Fruit fly (Drosophila melanogaster) whole organism, embryonic: ENCODE data around the gene Wdr33.
A peak's percentile ranks its signal among the peaks of the same experiment; 100 is the strongest.

Source experiments
- Abd-B ChIP-seq: fragments of 200-800 bp; sonication (Bioruptor generic); optimal IDR thresholded peaks from 2 replicates; lab custom pipeline; 2018; ENCODE audit warnings: missing biosample characterization, mild to moderate bottlenecking, missing genetic modification characterization, moderate library complexity
- Adf1 ChIP-seq: fragments of 200-800 bp; sonication (Bioruptor generic); IDR thresholded peaks from 2 replicates; pipeline ENCODE4 v1.3.6; 2022; ENCODE audit warnings: missing biosample characterization, missing genetic modification characterization
- Asciz ChIP-seq: fragments of 200-800 bp; sonication (Bioruptor generic); optimal IDR thresholded peaks from 2 replicates; lab custom pipeline; 2017; ENCODE audit warnings: missing biosample characterization, mild to moderate bottlenecking, missing genetic modification characterization, missing genetic modification reagents
- CG10274 ChIP-seq: fragments of 200-800 bp; sonication (Bioruptor generic); optimal IDR thresholded peaks from 3 replicates; lab custom pipeline; 2017; ENCODE audit warnings: missing biosample characterization, mild to moderate bottlenecking, missing genetic modification characterization
- CG10431 ChIP-seq: fragments of 200-800 bp; sonication (Bioruptor generic); optimal IDR thresholded peaks from 3 replicates; lab custom pipeline; 2018; ENCODE audit warnings: missing biosample characterization, mild to moderate bottlenecking, missing genetic modification characterization
- CG10979 ChIP-seq: fragments of 200-800 bp; sonication (Bioruptor generic); optimal IDR thresholded peaks from 2 replicates; lab custom pipeline; 2018; ENCODE audit warnings: missing biosample characterization, mild to moderate bottlenecking, missing genetic modification characterization, moderate library complexity
- CG12219 ChIP-seq: fragments of 200-800 bp; sonication (Bioruptor generic); optimal IDR thresholded peaks from 3 replicates; lab custom pipeline; 2018; ENCODE audit warnings: missing biosample characterization, mild to moderate bottlenecking, missing genetic modification characterization
- CG12391 ChIP-seq: fragments of 200-800 bp; sonication (Bioruptor generic); optimal IDR thresholded peaks from 3 replicates; lab custom pipeline; 2018; ENCODE audit warnings: missing biosample characterization, mild to moderate bottlenecking, missing genetic modification characterization, moderate library complexity
- CG13775 ChIP-seq: fragments of 200-800 bp; sonication (Bioruptor generic); optimal IDR thresholded peaks from 3 replicates; lab custom pipeline; 2017; ENCODE audit warnings: missing biosample characterization, mild to moderate bottlenecking, missing genetic modification characterization
- CG14667 ChIP-seq: fragments of 200-800 bp; sonication (Bioruptor generic); IDR thresholded peaks from 2 replicates; pipeline ENCODE4 v1.3.6; 2022; ENCODE audit warnings: missing biosample characterization, missing genetic modification characterization
- CG1603 ChIP-seq: fragments of 200-800 bp; sonication (Bioruptor generic); optimal IDR thresholded peaks from 2 replicates; lab custom pipeline; 2019; ENCODE audit warnings: missing biosample characterization, mild to moderate bottlenecking, missing genetic modification characterization, moderate library complexity
- CG18262 ChIP-seq: fragments of 200-800 bp; optimal IDR thresholded peaks from 3 replicates; lab custom pipeline; 2019; ENCODE audit warnings: missing biosample characterization, mild to moderate bottlenecking, missing genetic modification characterization, moderate library complexity
- CG2712 ChIP-seq: fragments of 200-800 bp; optimal IDR thresholded peaks from 3 replicates; lab custom pipeline; 2019; ENCODE audit warnings: missing biosample characterization, mild to moderate bottlenecking, missing genetic modification characterization, moderate library complexity
- CG32532 ChIP-seq: fragments of 200-800 bp; sonication (Bioruptor generic); IDR thresholded peaks from 2 replicates; pipeline ENCODE4 v1.3.6; 2022; ENCODE audit warnings: missing biosample characterization, missing genetic modification characterization
- CG34224 ChIP-seq: fragments of 200-800 bp; sonication (Bioruptor generic); IDR thresholded peaks from 3 replicates; pipeline ENCODE4 v1.3.6; 2022; ENCODE audit warnings: missing biosample characterization, missing genetic modification characterization; ENCODE audit not compliant: partially characterized antibody
- CG5953 ChIP-seq: fragments of 200-800 bp; sonication (Bioruptor generic); IDR thresholded peaks from 2 replicates; pipeline ENCODE4 v1.3.6; 2022; ENCODE audit warnings: missing biosample characterization, missing genetic modification characterization
- CG7987 ChIP-seq: fragments of 200-800 bp; sonication (Bioruptor generic); optimal IDR thresholded peaks from 2 replicates; lab custom pipeline; 2018; ENCODE audit warnings: missing biosample characterization, mild to moderate bottlenecking, missing genetic modification characterization, moderate library complexity
- CG8388 ChIP-seq: fragments of 200-800 bp; sonication (Bioruptor generic); optimal IDR thresholded peaks from 2 replicates; lab custom pipeline; 2019; ENCODE audit warnings: missing biosample characterization, mild to moderate bottlenecking, missing genetic modification characterization, moderate library complexity
- CG9437 ChIP-seq: fragments of 200-800 bp; sonication (Bioruptor generic); optimal IDR thresholded peaks from 2 replicates; lab custom pipeline; 2018; ENCODE audit warnings: missing biosample characterization, mild to moderate bottlenecking, missing genetic modification characterization
- Doc3 ChIP-seq: fragments of 200-800 bp; sonication (Bioruptor generic); IDR thresholded peaks from 3 replicates; pipeline ENCODE4 v1.3.6; 2022; ENCODE audit warnings: missing biosample characterization, missing genetic modification characterization; ENCODE audit not compliant: partially characterized antibody
- GATAe ChIP-seq: fragments of 200-800 bp; sonication (Bioruptor generic); conservative IDR thresholded peaks from 2 replicates; pipeline ENCODE4 v1.3.6; 2022; ENCODE audit warnings: missing biosample characterization, missing genetic modification characterization
- Hey ChIP-seq: fragments of 200-800 bp; sonication (Bioruptor generic); optimal IDR thresholded peaks from 3 replicates; lab custom pipeline; 2018; ENCODE audit warnings: missing biosample characterization, mild to moderate bottlenecking, missing genetic modification characterization
- Max ChIP-seq: fragments of 200-800 bp; sonication (Bioruptor generic); optimal IDR thresholded peaks from 2 replicates; lab custom pipeline; 2016; ENCODE audit warnings: missing biosample characterization, mild to moderate bottlenecking, missing genetic modification characterization
- Mes4 ChIP-seq: fragments of 200-800 bp; sonication (Bioruptor generic); optimal IDR thresholded peaks from 2 replicates; lab custom pipeline; 2016; ENCODE audit warnings: missing biosample characterization, missing genetic modification characterization
- NfI ChIP-seq: fragments of 200-800 bp; sonication (Bioruptor generic); optimal IDR thresholded peaks from 3 replicates; lab custom pipeline; 2018; ENCODE audit warnings: missing biosample characterization, mild to moderate bottlenecking, missing genetic modification characterization, moderate library complexity
- Pdp1 ChIP-seq, 2 experiments: fragments of 200-800 bp; sonication (Bioruptor generic); optimal IDR thresholded peaks; 3 replicates each; lab custom pipeline; 2016; ENCODE audit warnings: missing biosample characterization in 2 of 2, missing genetic modification characterization in 2 of 2, mild to moderate bottlenecking in 1 of 2, moderate library complexity in 1 of 2
- Ptx1 ChIP-seq: fragments of 200-800 bp; sonication (Bioruptor generic); IDR thresholded peaks from 2 replicates; pipeline ENCODE4 v1.3.6; 2022; ENCODE audit warnings: missing biosample characterization, missing genetic modification characterization
- Side ChIP-seq: fragments of 200-800 bp; sonication (Bioruptor generic); optimal IDR thresholded peaks from 2 replicates; lab custom pipeline; 2016; ENCODE audit warnings: missing biosample characterization, missing genetic modification characterization
- Sox102F ChIP-seq: fragments of 200-800 bp; sonication (Bioruptor generic); optimal IDR thresholded peaks from 2 replicates; lab custom pipeline; 2018; ENCODE audit warnings: missing biosample characterization, mild to moderate bottlenecking, missing genetic modification characterization, moderate library complexity
- Xrp1 ChIP-seq: fragments of 200-800 bp; sonication (Bioruptor generic); IDR thresholded peaks from 2 replicates; pipeline ENCODE4 v1.3.6; 2022; ENCODE audit warnings: missing biosample characterization, missing genetic modification characterization
- abd-A ChIP-seq: fragments of 200-800 bp; sonication (Bioruptor generic); optimal IDR thresholded peaks from 3 replicates; lab custom pipeline; 2019; ENCODE audit warnings: missing biosample characterization, mild to moderate bottlenecking, missing genetic modification characterization, moderate library complexity
- bbx ChIP-seq: fragments of 200-800 bp; sonication (Bioruptor generic); IDR thresholded peaks from 2 replicates; pipeline ENCODE4 v1.3.6; 2022; ENCODE audit warnings: missing biosample characterization, missing genetic modification characterization; ENCODE audit not compliant: partially characterized antibody
- ci ChIP-seq: fragments of 200-800 bp; sonication (Bioruptor generic); IDR thresholded peaks from 3 replicates; pipeline ENCODE4 v1.3.6; 2022; ENCODE audit warnings: missing biosample characterization, missing genetic modification characterization
- dan ChIP-seq: fragments of 200-800 bp; sonication (Bioruptor generic); IDR thresholded peaks from 2 replicates; pipeline ENCODE4 v1.3.6; 2022; ENCODE audit warnings: missing biosample characterization, missing genetic modification characterization
- dimm ChIP-seq: fragments of 200-800 bp; sonication (Bioruptor generic); IDR thresholded peaks from 2 replicates; pipeline ENCODE4 v1.3.6; 2022; ENCODE audit warnings: missing biosample characterization, missing genetic modification characterization
- disco-r ChIP-seq: fragments of 200-800 bp; sonication (Bioruptor generic); optimal IDR thresholded peaks from 2 replicates; lab custom pipeline; 2016; ENCODE audit warnings: missing biosample characterization, missing genetic modification characterization
- gfzf ChIP-seq: fragments of 200-800 bp; sonication (Bioruptor generic); optimal IDR thresholded peaks from 2 replicates; lab custom pipeline; 2016; ENCODE audit warnings: missing biosample characterization, mild to moderate bottlenecking, missing genetic modification characterization, moderate library complexity
- gsb-n ChIP-seq: fragments of 200-800 bp; sonication (Bioruptor generic); optimal IDR thresholded peaks from 3 replicates; lab custom pipeline; 2018; ENCODE audit warnings: missing biosample characterization, mild to moderate bottlenecking, missing genetic modification characterization
- h ChIP-seq: fragments of >200 bp; optimal IDR thresholded peaks from 2 replicates; lab custom pipeline; 2017
- inv ChIP-seq: fragments of 200-800 bp; sonication (Bioruptor generic); IDR thresholded peaks from 2 replicates; pipeline ENCODE4 v1.3.6; 2022; ENCODE audit warnings: missing biosample characterization, missing genetic modification characterization; ENCODE audit not compliant: partially characterized antibody
- ken ChIP-seq: fragments of 200-800 bp; sonication (Bioruptor generic); IDR thresholded peaks from 3 replicates; pipeline ENCODE4 v1.3.6; 2022; ENCODE audit warnings: missing biosample characterization, missing genetic modification characterization
- knrl ChIP-seq: fragments of 200-800 bp; sonication (Bioruptor generic); IDR thresholded peaks from 3 replicates; pipeline ENCODE4 v1.3.6; 2022; ENCODE audit warnings: missing biosample characterization, missing genetic modification characterization; ENCODE audit not compliant: partially characterized antibody
- nerfin-2 ChIP-seq: fragments of 200-800 bp; sonication (Bioruptor generic); IDR thresholded peaks from 2 replicates; pipeline ENCODE4 v1.3.6; 2022; ENCODE audit warnings: missing biosample characterization, missing genetic modification characterization; ENCODE audit not compliant: partially characterized antibody
- phol ChIP-seq: fragments of 200-800 bp; sonication (Bioruptor generic); optimal IDR thresholded peaks from 3 replicates; lab custom pipeline; 2018; ENCODE audit warnings: missing biosample characterization, mild to moderate bottlenecking, missing genetic modification characterization, moderate library complexity
- sima ChIP-seq: fragments of 200-800 bp; sonication (Bioruptor generic); optimal IDR thresholded peaks from 2 replicates; lab custom pipeline; 2016; ENCODE audit warnings: missing biosample characterization, missing genetic modification characterization
- sisA ChIP-seq: fragments of 200-800 bp; sonication (Bioruptor generic); IDR thresholded peaks from 2 replicates; pipeline ENCODE4 v1.3.6; 2022; ENCODE audit warnings: missing biosample characterization, missing genetic modification characterization
- so ChIP-seq: fragments of 200-800 bp; sonication (Bioruptor generic); IDR thresholded peaks from 3 replicates; pipeline ENCODE4 v1.3.6; 2022; ENCODE audit warnings: missing biosample characterization, missing genetic modification characterization
- trh ChIP-seq: fragments of 200-800 bp; sonication (Bioruptor generic); optimal IDR thresholded peaks from 2 replicates; lab custom pipeline; 2016; ENCODE audit warnings: missing biosample characterization, missing genetic modification characterization
- unpg ChIP-seq: fragments of 200-800 bp; sonication (Bioruptor generic); optimal IDR thresholded peaks from 3 replicates; lab custom pipeline; 2018; ENCODE audit warnings: missing biosample characterization, mild to moderate bottlenecking, missing genetic modification characterization, moderate library complexity
- vvl ChIP-seq: fragments of 200-800 bp; sonication (Bioruptor generic); IDR thresholded peaks from 2 replicates; pipeline ENCODE4 v1.3.6; 2022; ENCODE audit warnings: missing biosample characterization, missing genetic modification characterization
- yki ChIP-seq: fragments of >200 bp; optimal IDR thresholded peaks from 3 replicates; lab custom pipeline; 2018
- zf30C ChIP-seq: fragments of 200-800 bp; sonication (Bioruptor generic); optimal IDR thresholded peaks from 3 replicates; lab custom pipeline; 2018; ENCODE audit warnings: missing biosample characterization, mild to moderate bottlenecking, missing genetic modification characterization

The Wdr33 gene

dm6 chr3R:5694461-5694860 is 34.0 kb downstream of the Wdr33 start:
- no peak for TF ChIP-seq Pdp1 (GFP tag; optimal IDR thresholded peaks at IDR 0.05; lab: Kevin White, UChicago)
- peak; percentile 29 for TF ChIP-seq CG18262 (tag; lab: Kevin White, UChicago)
- no peak for TF ChIP-seq inv
- no peak for TF ChIP-seq h
- TF ChIP-seq ci (GFP tag; lab: Robert Waterston, UW), result peak; percentile 58; the same call in 1 of the 3 replicates
- 0 out of 2 replicates have a peak, but pooled peaks have one; percentile 28 for TF ChIP-seq Xrp1 (GFP tag; lab: Robert Waterston, UW)
- TF ChIP-seq dan (GFP tag; lab: Robert Waterston, UW), result no peak
- TF ChIP-seq CG5953 (GFP tag; lab: Robert Waterston, UW), result no peak
- TF ChIP-seq zf30C (GFP tag; lab: Kevin White, UChicago), result no peak
- peak; percentile 20 for TF ChIP-seq phol
- TF ChIP-seq CG7987 (GFP tag; lab: Kevin White, UChicago), result no peak
- no peak for TF ChIP-seq gfzf (GFP tag; lab: Kevin White, UChicago)
- TF ChIP-seq Doc3 (GFP tag; lab: Robert Waterston, UW), result no peak
- TF ChIP-seq CG8388 (GFP tag; lab: Kevin White, UChicago), result peak; percentile 12
- no peak for TF ChIP-seq CG14667
- TF ChIP-seq sisA (GFP tag; lab: Robert Waterston, UW), result no peak
- no peak for TF ChIP-seq CG10274
- TF ChIP-seq CG2712, result peak; percentile 27
- no peak for TF ChIP-seq dimm (GFP tag; lab: Robert Waterston, UW)
- no peak for TF ChIP-seq yki (lab: Kevin White, UChicago)
- TF ChIP-seq gsb-n (tag; lab: Kevin White, UChicago), result no peak
- TF ChIP-seq knrl (GFP tag; lab: Robert Waterston, UW), result no peak
- no peak for TF ChIP-seq nerfin-2
- peak; percentile 52 for TF ChIP-seq CG1603
- TF ChIP-seq Max (GFP tag; lab: Kevin White, UChicago), result no peak
- no peak for TF ChIP-seq CG9437 (GFP tag; lab: Kevin White, UChicago)
- TF ChIP-seq trh, result no peak
- peak; percentile 24 for TF ChIP-seq unpg
- peak; percentile 12 for TF ChIP-seq Asciz (GFP tag; lab: Kevin White, UChicago)
- TF ChIP-seq vvl (GFP tag; lab: Robert Waterston, UW), result no peak
- TF ChIP-seq ken (GFP tag; lab: Robert Waterston, UW), result no peak
- TF ChIP-seq GATAe (GFP tag; lab: Robert Waterston, UW), result no peak
- TF ChIP-seq Hey (tag; lab: Kevin White, UChicago), result no peak
- TF ChIP-seq Adf1 (GFP tag; lab: Robert Waterston, UW), result no peak
- TF ChIP-seq CG10979 (tag; lab: Kevin White, UChicago), result peak; percentile 2
- TF ChIP-seq CG34224 (GFP tag; lab: Robert Waterston, UW), result no peak
- no peak for TF ChIP-seq NfI (GFP tag; lab: Kevin White, UChicago)
- TF ChIP-seq Sox102F, result peak; percentile 43
- no peak for TF ChIP-seq Ptx1
- no peak for TF ChIP-seq CG32532 (GFP tag; lab: Robert Waterston, UW)
- no peak for TF ChIP-seq CG12391 (tag; lab: Kevin White, UChicago)
- no peak for TF ChIP-seq disco-r (GFP tag; lab: Kevin White, UChicago)
- TF ChIP-seq Abd-B, result no peak
- no peak for TF ChIP-seq CG13775 (GFP tag; lab: Kevin White, UChicago)
- TF ChIP-seq bbx (GFP tag; lab: Robert Waterston, UW), result no peak
- no peak for TF ChIP-seq so (GFP tag; lab: Robert Waterston, UW)
- no peak for TF ChIP-seq CG12219
- no peak for TF ChIP-seq Side (GFP tag; lab: Kevin White, UChicago)
- TF ChIP-seq abd-A (tag; lab: Kevin White, UChicago), result no peak
- no peak for TF ChIP-seq Mes4
- TF ChIP-seq CG10431 (GFP tag; lab: Kevin White, UChicago), result no peak
- no peak for TF ChIP-seq sima (GFP tag; lab: Kevin White, UChicago)
